Worm (Caenorhabditis elegans): Measurements from ENCODE around the gene coa-3.

DNA sequence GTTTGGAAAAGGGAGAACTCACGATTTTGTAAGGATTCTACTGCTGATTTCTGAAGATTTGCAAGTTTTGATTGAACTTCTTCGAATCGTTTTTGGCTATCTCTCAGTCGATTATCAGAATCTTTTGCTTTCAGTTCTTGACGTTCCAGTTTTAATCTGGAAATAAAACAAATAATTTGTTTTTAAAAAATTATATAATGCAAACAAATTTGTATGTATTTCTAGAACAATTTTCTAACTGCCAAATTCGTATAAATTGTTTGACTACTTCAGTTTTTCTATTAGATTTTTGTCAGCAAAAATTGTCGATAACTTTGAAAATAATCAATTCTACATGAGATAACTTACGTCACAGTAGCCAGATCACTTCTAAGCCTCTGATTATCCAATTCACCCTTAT lies 29.0 kb upstream of the coa-3 start:
- TF ChIP-seq pha-4 (tag; optimal IDR thresholded peaks at IDR 0.05) (no peak), snpc-4 (tag; optimal IDR thresholded peaks at IDR 0.05) (no peak)
